Worm (Caenorhabditis elegans) whole organism, L4 larva: ENCODE results near the gene set-25.

Source experiments
- ctbp-1 ChIP-seq: fragments of 200-800 bp; sonication (Bioruptor generic); IDR thresholded peaks from 2 replicates; pipeline ENCODE4 v1.3.6; 2022; ENCODE audit warnings: missing genetic modification reagents, missing genetic modification characterization, missing compliant biosample characterization
- lin-15B ChIP-seq: fragments of 150-350 bp; sonication (generic microtip); optimal IDR thresholded peaks from 3 replicates; lab custom pipeline; 2014; ENCODE audit warnings: missing biosample characterization, missing genetic modification characterization
- pqm-1 ChIP-seq: sonication (generic microtip); optimal IDR thresholded peaks from 2 replicates; lab custom pipeline; 2017; ENCODE audit warnings: missing biosample characterization, missing genetic modification characterization

ce11 chrIII:13340504-13341274 lies 47.8 kb upstream of the set-25 start:
- no peak for TF ChIP-seq lin-15B (tag; lab: Kevin White, UChicago)
- no peak for TF ChIP-seq ctbp-1 (GFP tag; lab: Robert Waterston, UW)
- TF ChIP-seq pqm-1, result no peak
